Worm (Caenorhabditis elegans): ENCODE results near the gene str-46.

ce11 chrV:2888265-2888664, 11.5 kb downstream of the str-46 start:
- no peak for TF ChIP-seq K02D7.2 (tag; optimal IDR thresholded peaks at IDR 0.05)
- no peak for TF ChIP-seq nfya-1 (tag; optimal IDR thresholded peaks at IDR 0.05)
- no peak for TF ChIP-seq hlh-6 (tag; optimal IDR thresholded peaks at IDR 0.05)
- no peak for TF ChIP-seq pag-3 (tag; optimal IDR thresholded peaks at IDR 0.05; ENCODE audit: borderline replicate concordance)
- TF ChIP-seq ama-1 (optimal IDR thresholded peaks at IDR 0.05): no peak
- no peak for TF ChIP-seq pax-1 (tag; optimal IDR thresholded peaks at IDR 0.05)
- no peak for TF ChIP-seq pha-4 (tag; optimal IDR thresholded peaks at IDR 0.05)
- TF ChIP-seq ets-4 (tag; optimal IDR thresholded peaks at IDR 0.05): no peak
- TF ChIP-seq hlh-30 (tag; optimal IDR thresholded peaks at IDR 0.05; ENCODE audit: insufficient read depth): no peak
- TF ChIP-seq eyg-1 (tag; optimal IDR thresholded peaks at IDR 0.05): no peak
- TF ChIP-seq mec-3 (tag; optimal IDR thresholded peaks at IDR 0.05; ENCODE audit: borderline replicate concordance): no peak
